Fruit fly (Drosophila melanogaster) whole organism, prepupa: Measurements from ENCODE around the gene Ctu2.

Experiments
- Blimp-1 ChIP-seq: fragments of 200-800 bp; sonication (Bioruptor generic); optimal IDR thresholded peaks from 3 replicates; lab custom pipeline; 2017; ENCODE audit warnings: missing biosample characterization, missing genetic modification characterization, mild to moderate bottlenecking, moderate library complexity, missing genetic modification reagents
- CG10669 ChIP-seq: fragments of 200-800 bp; sonication (Bioruptor generic); optimal IDR thresholded peaks from 3 replicates; lab custom pipeline; 2018; ENCODE audit warnings: missing biosample characterization, mild to moderate bottlenecking, missing genetic modification characterization, moderate library complexity
- CG11294 ChIP-seq: fragments of 200-800 bp; sonication (Bioruptor generic); IDR thresholded peaks from 2 replicates; pipeline ENCODE4 v1.3.6; 2022; ENCODE audit warnings: missing biosample characterization, missing genetic modification characterization
- CG11762 ChIP-seq: fragments of 200-800 bp; sonication (Bioruptor generic); optimal IDR thresholded peaks from 3 replicates; lab custom pipeline; 2016; ENCODE audit warnings: missing biosample characterization, missing genetic modification characterization; ENCODE audit not compliant: insufficient read depth
- CG16779 ChIP-seq: fragments of 200-800 bp; sonication (Bioruptor generic); optimal IDR thresholded peaks from 3 replicates; lab custom pipeline; 2017; ENCODE audit warnings: missing biosample characterization, mild to moderate bottlenecking, missing genetic modification characterization
- CG32006 ChIP-seq: fragments of 200-800 bp; sonication (Bioruptor generic); optimal IDR thresholded peaks from 3 replicates; lab custom pipeline; 2017; ENCODE audit warnings: missing biosample characterization, mild to moderate bottlenecking, missing genetic modification characterization
- CG34406 ChIP-seq: fragments of 200-800 bp; sonication (Bioruptor generic); optimal IDR thresholded peaks from 3 replicates; lab custom pipeline; 2016; ENCODE audit warnings: missing biosample characterization, missing genetic modification characterization
- CG3919 ChIP-seq: fragments of 200-800 bp; sonication (Bioruptor generic); optimal IDR thresholded peaks from 3 replicates; lab custom pipeline; 2016; ENCODE audit warnings: missing biosample characterization, missing genetic modification characterization
- CG4318 ChIP-seq: fragments of 200-800 bp; sonication (Bioruptor generic); optimal IDR thresholded peaks from 3 replicates; lab custom pipeline; 2017; ENCODE audit warnings: missing biosample characterization, mild to moderate bottlenecking, missing genetic modification characterization
- CG6163 ChIP-seq: fragments of 200-800 bp; sonication (Bioruptor generic); IDR thresholded peaks from 3 replicates; pipeline ENCODE4 v1.3.6; 2022; ENCODE audit warnings: missing biosample characterization, missing genetic modification characterization
- CG6276 ChIP-seq: fragments of 200-800 bp; sonication (Bioruptor generic); optimal IDR thresholded peaks from 2 replicates; lab custom pipeline; 2017; ENCODE audit warnings: missing biosample characterization, mild to moderate bottlenecking, missing genetic modification characterization
- CG6792 ChIP-seq: fragments of 200-800 bp; sonication (Bioruptor generic); optimal IDR thresholded peaks from 3 replicates; lab custom pipeline; 2016; ENCODE audit warnings: missing biosample characterization, missing genetic modification characterization
- CG6808 ChIP-seq: fragments of 200-800 bp; sonication (Bioruptor generic); optimal IDR thresholded peaks from 3 replicates; lab custom pipeline; 2017; ENCODE audit warnings: missing biosample characterization, missing genetic modification characterization, mild to moderate bottlenecking, moderate library complexity, missing genetic modification reagents
- CG7368 ChIP-seq: fragments of 200-800 bp; sonication (Bioruptor generic); optimal IDR thresholded peaks from 3 replicates; lab custom pipeline; 2016; ENCODE audit warnings: missing biosample characterization, missing genetic modification characterization
- CG8119 ChIP-seq: fragments of 200-800 bp; sonication (Bioruptor generic); IDR thresholded peaks from 3 replicates; pipeline ENCODE4 v1.3.6; 2022; ENCODE audit warnings: missing biosample characterization, missing genetic modification characterization
- CG8319 ChIP-seq: fragments of 200-800 bp; sonication (Bioruptor generic); optimal IDR thresholded peaks from 3 replicates; lab custom pipeline; 2016; ENCODE audit warnings: missing biosample characterization, missing genetic modification characterization
- Eip78C ChIP-seq: fragments of 200-800 bp; sonication (Bioruptor generic); peaks from one replicate; lab custom pipeline; 2016; ENCODE audit warnings: missing biosample characterization, missing genetic modification characterization
- Eip93F ChIP-seq: fragments of 200-800 bp; sonication (Bioruptor generic); optimal IDR thresholded peaks from 2 replicates; lab custom pipeline; 2016; ENCODE audit warnings: missing biosample characterization, mild to moderate bottlenecking, missing genetic modification characterization
- Ets21C ChIP-seq: fragments of 200-800 bp; sonication (Bioruptor generic); optimal IDR thresholded peaks from 3 replicates; lab custom pipeline; 2016; ENCODE audit warnings: missing biosample characterization, missing genetic modification characterization
- Gug ChIP-seq: fragments of 200-800 bp; sonication (Bioruptor generic); IDR thresholded peaks from 2 replicates; pipeline ENCODE4 v1.3.6; 2022; ENCODE audit warnings: missing biosample characterization, missing genetic modification characterization
- Hr38 ChIP-seq: sonication (Bioruptor generic); optimal IDR thresholded peaks from 2 replicates; lab custom pipeline; 2016; ENCODE audit warnings: missing biosample characterization, missing genetic modification characterization
- OdsH ChIP-seq: fragments of 200-800 bp; sonication (Bioruptor generic); optimal IDR thresholded peaks from 3 replicates; lab custom pipeline; 2016; ENCODE audit warnings: missing biosample characterization, missing genetic modification characterization
- Sox15 ChIP-seq: fragments of 200-800 bp; sonication (Bioruptor generic); optimal IDR thresholded peaks from 3 replicates; lab custom pipeline; 2016; ENCODE audit warnings: missing biosample characterization, missing genetic modification characterization
- achi ChIP-seq: fragments of 200-800 bp; sonication (Bioruptor generic); optimal IDR thresholded peaks from 3 replicates; lab custom pipeline; 2016; ENCODE audit warnings: missing biosample characterization, missing genetic modification characterization
- acj6 ChIP-seq: fragments of 200-800 bp; sonication (Bioruptor generic); optimal IDR thresholded peaks from 3 replicates; lab custom pipeline; 2016; ENCODE audit warnings: missing biosample characterization, missing genetic modification characterization
- dsx ChIP-seq: fragments of 200-800 bp; optimal IDR thresholded peaks from 3 replicates; lab custom pipeline; 2019; ENCODE audit warnings: missing biosample characterization, mild to moderate bottlenecking, missing genetic modification characterization, moderate library complexity; ENCODE audit not compliant: poor library complexity, severe bottlenecking
- eg ChIP-seq: fragments of 200-800 bp; sonication (Bioruptor generic); IDR thresholded peaks from 3 replicates; pipeline ENCODE4 v1.3.6; 2022; ENCODE audit warnings: missing biosample characterization, missing genetic modification characterization
- fd59A ChIP-seq: fragments of 200-800 bp; sonication (Bioruptor generic); optimal IDR thresholded peaks from 2 replicates; lab custom pipeline; 2017; ENCODE audit warnings: missing biosample characterization, mild to moderate bottlenecking, missing genetic modification characterization, missing genetic modification reagents
- lz ChIP-seq: fragments of 200-800 bp; sonication (Bioruptor generic); optimal IDR thresholded peaks from 3 replicates; lab custom pipeline; 2016; ENCODE audit warnings: missing biosample characterization, missing genetic modification characterization
- net ChIP-seq: fragments of 200-800 bp; sonication (Bioruptor generic); optimal IDR thresholded peaks from 3 replicates; lab custom pipeline; 2016; ENCODE audit warnings: missing biosample characterization, missing genetic modification characterization
- pdm3 ChIP-seq: fragments of 200-800 bp; sonication (Bioruptor generic); optimal IDR thresholded peaks from 3 replicates; lab custom pipeline; 2016; ENCODE audit warnings: missing biosample characterization, missing genetic modification characterization
- salr ChIP-seq, 2 experiments: fragments of 200-800 bp; sonication (Bioruptor generic); optimal IDR thresholded peaks; 3 replicates each; lab custom pipeline; 2016 to 2018; ENCODE audit warnings: missing biosample characterization in 2 of 2, missing genetic modification characterization in 2 of 2, mild to moderate bottlenecking in 1 of 2
- spab ChIP-seq: fragments of 200-800 bp; sonication (Bioruptor generic); optimal IDR thresholded peaks from 2 replicates; lab custom pipeline; 2017; ENCODE audit warnings: missing biosample characterization, mild to moderate bottlenecking, missing genetic modification characterization, missing genetic modification reagents
- ss ChIP-seq, 2 experiments: fragments of 200-800 bp; sonication (Bioruptor generic); optimal IDR thresholded peaks; 2 replicates in 1 of 2; 3 replicates in 1 of 2; lab custom pipeline; 2017 to 2018; ENCODE audit warnings: mild to moderate bottlenecking in 2 of 2, missing biosample characterization in 2 of 2, missing genetic modification characterization in 2 of 2, moderate library complexity in 1 of 2
- svp ChIP-seq: fragments of 200-800 bp; sonication (Bioruptor generic); peaks from one replicate; lab custom pipeline; 2016; ENCODE audit warnings: missing biosample characterization, missing genetic modification characterization
- topi ChIP-seq: fragments of 200-800 bp; sonication (Bioruptor generic); optimal IDR thresholded peaks from 3 replicates; lab custom pipeline; 2016; ENCODE audit warnings: missing biosample characterization, missing genetic modification characterization

Ctu2 gene

dm6 chr2L:19444734-19445140 lies 48.3 kb downstream of the Ctu2 start, which contains the start of gene Hs2st (continued):
- TF ChIP-seq CG6276 = no peak
- peak; percentile 84 for TF ChIP-seq CG11762 (GFP tag; lab: Kevin White, UChicago)
- peak; percentile 72 for TF ChIP-seq spab (GFP tag; lab: Kevin White, UChicago)
- peak; percentile 74 for TF ChIP-seq Blimp-1 (GFP tag; lab: Kevin White, UChicago)
- TF ChIP-seq dsx (GFP tag; lab: Kevin White, UChicago) = peak; percentile 75
- TF ChIP-seq CG34406 = peak; percentile 86
- peak; percentile 77; the same call in 2 of the 3 replicates for TF ChIP-seq CG8119 (GFP tag; lab: Robert Waterston, UW)
- peak; percentile 53 for TF ChIP-seq Hr38 (GFP tag; lab: Kevin White, UChicago)
- peak; percentile 92 for TF ChIP-seq CG3919 (GFP tag; lab: Kevin White, UChicago)
- peak; percentile 95 for TF ChIP-seq Ets21C
- peak; percentile 92 for TF ChIP-seq achi
- peak; percentile 79 for TF ChIP-seq Eip93F (GFP tag; lab: Kevin White, UChicago)
- peak; percentile 95 for TF ChIP-seq acj6
- TF ChIP-seq Sox15 (GFP tag; lab: Kevin White, UChicago) = peak; percentile 96

dm6 chr2L:19442627-19443026 lies 50.4 kb downstream of the Ctu2 start, which contains the start of gene CG10237:
TSS of gene CG10237 (minus strand) at chr2L:19442727.
- TF ChIP-seq Eip93F (GFP tag; lab: Kevin White, UChicago) (no peak), CG34406 (no peak), pdm3 (GFP tag; lab: Kevin White, UChicago) (no peak), ss (GFP tag; optimal IDR thresholded peaks at IDR 0.05; lab: Kevin White, UChicago) (no peak), CG11294 (GFP tag; lab: Robert Waterston, UW) (no peak), Gug (GFP tag; lab: Robert Waterston, UW) (no peak)

dm6 chr2L:19441791-19442190 lies 51.3 kb downstream of the Ctu2 start, which contains the start of gene RanGAP:
TSS of gene RanGAP (plus strand) at chr2L:19441959.
- TF ChIP-seq CG4318 (GFP tag; lab: Kevin White, UChicago) (peak; percentile 27), CG34406 (no peak), CG11294 (GFP tag; lab: Robert Waterston, UW) (peak; percentile 27; the same call in 1 of the 2 replicates), CG11762 (GFP tag; lab: Kevin White, UChicago) (no peak), CG6792 (GFP tag; lab: Kevin White, UChicago) (no peak), eg (GFP tag; lab: Robert Waterston, UW) (0 out of 3 replicates have a peak, but pooled peaks have one; percentile 39), Eip78C (GFP tag; lab: Kevin White, UChicago) (peak; percentile 24), CG32006 (peak; percentile 60), CG16779 (peak; percentile 11), CG6808 (GFP tag; lab: Kevin White, UChicago) (peak; percentile 40), CG8319 (GFP tag; lab: Kevin White, UChicago) (no peak), CG6276 (peak; percentile 60), CG6163 (peak; percentile 40; the same call in 2 of the 3 replicates), salr (GFP tag; optimal IDR thresholded peaks at IDR 0.05; lab: Kevin White, UChicago) (peak in 1 of 2 experiments; percentile 1), topi (GFP tag; lab: Kevin White, UChicago) (no peak), svp (peak; percentile 71), net (GFP tag; lab: Kevin White, UChicago) (peak; percentile 18), CG10669 (GFP tag; lab: Kevin White, UChicago) (peak; percentile 9), CG7368 (no peak), lz (GFP tag; lab: Kevin White, UChicago) (no peak), OdsH (peak; percentile 13), fd59A (GFP tag; lab: Kevin White, UChicago) (no peak)
